Worm (Caenorhabditis elegans) whole organism, early embryonic: ENCODE results near the gene F29A7.4.
A peak's percentile ranks its signal among the peaks of the same experiment; 100 is the strongest.

Source experiments
- B0310.2 ChIP-seq: sonication (generic microtip); optimal IDR thresholded peaks from 2 replicates; lab custom pipeline; 2016; ENCODE audit warnings: mild to moderate bottlenecking, missing genetic modification characterization, missing compliant biosample characterization
- F13C5.2 ChIP-seq: sonication (generic microtip); optimal IDR thresholded peaks from 2 replicates; lab custom pipeline; 2017; ENCODE audit warnings: mild to moderate bottlenecking, missing genetic modification characterization, inconsistent platforms, missing compliant biosample characterization
- aly-1 ChIP-seq: sonication (generic microtip); optimal IDR thresholded peaks from 2 replicates; lab custom pipeline; 2016; ENCODE audit warnings: missing genetic modification characterization, missing compliant biosample characterization
- ama-1 ChIP-seq: fragments of 150-350 bp; optimal IDR thresholded peaks from 2 replicates; lab custom pipeline; 2014
- ceh-36 ChIP-seq: sonication (generic microtip); optimal IDR thresholded peaks from 2 replicates; lab custom pipeline; 2016; ENCODE audit warnings: missing genetic modification characterization, inconsistent platforms, missing compliant biosample characterization
- ets-7 ChIP-seq: sonication (generic microtip); optimal IDR thresholded peaks from 2 replicates; lab custom pipeline; 2016; ENCODE audit warnings: missing genotype, missing genetic modification characterization, missing compliant biosample characterization
- flt-1 ChIP-seq: fragments of 200-800 bp; sonication (Bioruptor generic); IDR thresholded peaks from 2 replicates; pipeline ENCODE4 v1.3.6; 2022; ENCODE audit warnings: missing genetic modification characterization, missing compliant biosample characterization
- hmbx-1 ChIP-seq: sonication (generic microtip); optimal IDR thresholded peaks from 2 replicates; lab custom pipeline; 2016; ENCODE audit warnings: mild to moderate bottlenecking, missing genetic modification characterization, missing compliant biosample characterization
- hmg-4 ChIP-seq: fragments of 200-800 bp; sonication (Bioruptor generic); optimal IDR thresholded peaks from 2 replicates; lab custom pipeline; 2018; ENCODE audit warnings: mild to moderate bottlenecking, missing genetic modification characterization, missing compliant biosample characterization
- pes-1 ChIP-seq: fragments of 200-800 bp; sonication (Bioruptor generic); IDR thresholded peaks from 2 replicates; pipeline ENCODE4 v1.3.6; 2022; ENCODE audit warnings: missing genetic modification reagents, missing genetic modification characterization, missing compliant biosample characterization
- scrt-1 ChIP-seq: fragments of 200-800 bp; sonication (Bioruptor generic); IDR thresholded peaks from 2 replicates; pipeline ENCODE4 v1.3.6; 2022; ENCODE audit warnings: missing genetic modification characterization, missing compliant biosample characterization
- sea-1 ChIP-seq: fragments of 200-800 bp; sonication (Bioruptor generic); conservative IDR thresholded peaks from 2 replicates; pipeline ENCODE4 v1.3.6; 2022; ENCODE audit warnings: missing genetic modification characterization, missing compliant biosample characterization
- tbx-37 ChIP-seq: fragments of 200-800 bp; sonication (Bioruptor generic); conservative IDR thresholded peaks from 2 replicates; pipeline ENCODE4 v1.3.6; 2022; ENCODE audit warnings: missing genetic modification reagents, missing genetic modification characterization, missing compliant biosample characterization
- tra-4 ChIP-seq: sonication (generic microtip); optimal IDR thresholded peaks from 2 replicates; lab custom pipeline; 2017; ENCODE audit warnings: missing genetic modification characterization, missing compliant biosample characterization

ce11 chrII:2787031-2787512 is 37.3 kb downstream of the F29A7.4 start, which contains the start of the genes F08D12.12 and srpa-72:
- TF ChIP-seq tbx-37 (GFP tag; lab: Robert Waterston, UW): no peak
- TF ChIP-seq ama-1 (lab: Kevin White, UChicago): no peak
- TF ChIP-seq hmbx-1 (tag; lab: Kevin White, UChicago): no peak
- TF ChIP-seq hmg-4 (GFP tag; lab: Kevin White, UChicago): no peak
- TF ChIP-seq ceh-36 (tag; lab: Kevin White, UChicago): no peak
- TF ChIP-seq aly-1: no peak
- peak; percentile 46 for TF ChIP-seq F13C5.2 (tag; lab: Kevin White, UChicago)
- no peak for TF ChIP-seq pes-1 (GFP tag; lab: Robert Waterston, UW)
- TF ChIP-seq B0310.2: no peak
- TF ChIP-seq ets-7 (tag; lab: Kevin White, UChicago): no peak
- no peak for TF ChIP-seq flt-1 (GFP tag; lab: Robert Waterston, UW)
- TF ChIP-seq scrt-1 (GFP tag; lab: Robert Waterston, UW): no peak
- TF ChIP-seq tra-4 (tag; lab: Kevin White, UChicago): no peak
- no peak for TF ChIP-seq sea-1 (GFP tag; lab: Robert Waterston, UW)
